Fruit fly (Drosophila melanogaster) whole organism: ENCODE data around the gene zen.

ENCODE experiments used
- CG8478 ChIP-seq: fragments of >200 bp; optimal IDR thresholded peaks from 2 replicates; lab custom pipeline; 2018; ENCODE audit warnings: inconsistent platforms
- Dll ChIP-seq: fragments of >200 bp; optimal IDR thresholded peaks from 2 replicates; lab custom pipeline; 2017
- EcR ChIP-seq, 2 experiments: fragments of >200 bp; optimal IDR thresholded peaks; 2 replicates each; lab custom pipeline; 2017; ENCODE audit warnings: missing biosample characterization in 2 of 2, missing genetic modification characterization in 2 of 2, missing genetic modification reagents in 2 of 2
- pan ChIP-seq: fragments of >200 bp; optimal IDR thresholded peaks from 2 replicates; lab custom pipeline; 2017
- psq ChIP-seq: fragments of >200 bp; optimal IDR thresholded peaks from 2 replicates; lab custom pipeline; 2017
- usp ChIP-seq: fragments of >200 bp; optimal IDR thresholded peaks from 2 replicates; lab custom pipeline; 2017; ENCODE audit warnings: missing biosample characterization, missing genetic modification characterization, mixed read lengths

The zen gene

dm6 chr3R:6754104-6754951 is at the start of gene zen:
zen (minus strand) TSS chr3R:6754194.
- TF ChIP-seq Dll (lab: Kevin White, UChicago): no peak
- TF ChIP-seq CG8478 (lab: Kevin White, UChicago): no peak
- TF ChIP-seq psq (lab: Kevin White, UChicago): no peak
- TF ChIP-seq usp (GFP tag; lab: Kevin White, UChicago): no peak
- no peak for TF ChIP-seq EcR (GFP tag; optimal IDR thresholded peaks at IDR 0.05; lab: Kevin White, UChicago)
- TF ChIP-seq pan (lab: Kevin White, UChicago): no peak

- TF ChIP-seq CG8478 (lab: Kevin White, UChicago) (no peak), EcR (GFP tag; optimal IDR thresholded peaks at IDR 0.05; lab: Kevin White, UChicago) (no peak)
Measured at dm6 chr3R:6801153-6801552, 47.2 kb upstream of the zen start.

DNA sequence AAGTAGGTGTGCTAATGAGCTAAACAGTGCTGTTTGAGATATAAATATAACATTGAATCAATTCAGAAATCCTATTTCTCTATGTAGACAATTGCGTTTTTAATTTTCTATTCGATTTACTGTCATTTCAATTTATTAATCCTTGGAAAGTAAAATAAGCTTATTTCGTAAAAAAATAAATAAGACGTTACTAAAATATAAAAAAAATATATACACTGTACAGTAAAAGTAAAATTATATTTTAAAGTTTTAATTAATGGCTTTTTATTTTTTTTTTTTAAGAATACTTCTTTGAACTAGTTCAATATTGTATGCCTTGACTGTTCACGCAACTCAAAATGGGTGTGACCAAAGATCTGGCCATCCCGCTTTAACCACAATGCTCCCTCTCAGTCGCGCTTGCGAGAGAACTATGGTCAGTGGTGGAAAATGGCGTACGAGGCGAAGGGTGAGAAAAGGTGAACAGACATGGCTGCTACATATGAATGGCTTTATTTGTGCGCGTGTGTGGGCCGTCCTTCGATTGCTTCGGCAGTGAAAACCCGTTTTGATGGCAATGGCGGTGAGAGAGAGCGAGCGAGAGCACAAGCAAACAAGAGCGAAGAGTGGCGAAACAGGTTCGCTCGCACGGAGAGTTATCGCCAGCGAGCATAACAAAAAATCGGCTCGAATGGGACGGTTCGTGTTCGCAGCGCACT is 37.3 kb upstream of the zen start, which contains the start of gene Dfd:
Gene Dfd (plus strand): TSS at position 648 of the 698 bp plus-strand sequence.
- TF ChIP-seq psq (lab: Kevin White, UChicago) (no peak), usp (GFP tag; lab: Kevin White, UChicago) (no peak), pan (lab: Kevin White, UChicago) (no peak), CG8478 (lab: Kevin White, UChicago) (peak; percentile 73), Dll (lab: Kevin White, UChicago) (peak; percentile 71)

DNA sequence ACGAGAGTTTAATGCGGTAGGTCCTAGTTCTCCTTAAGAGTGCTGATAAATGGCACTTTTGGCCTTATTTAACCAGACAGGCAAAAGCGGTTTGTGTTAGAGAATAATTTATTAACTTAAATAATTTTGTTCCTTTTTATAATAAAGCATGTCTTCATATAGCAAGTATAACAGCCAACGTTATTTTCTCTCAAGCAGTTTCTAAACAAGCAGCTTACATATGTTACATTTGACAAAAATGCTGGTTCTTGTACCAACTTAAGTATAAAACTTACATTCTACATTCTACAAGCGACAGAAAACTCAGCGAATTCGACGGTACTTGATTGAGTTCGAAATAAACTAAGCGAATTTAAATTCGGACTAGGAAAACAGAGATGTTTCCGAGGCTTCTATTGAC is 26.0 kb upstream of the zen start:
- TF ChIP-seq usp (GFP tag; lab: Kevin White, UChicago) (no peak), EcR (GFP tag; optimal IDR thresholded peaks at IDR 0.05; lab: Kevin White, UChicago) (no peak), pan (lab: Kevin White, UChicago) (no peak), psq (lab: Kevin White, UChicago) (no peak), CG8478 (lab: Kevin White, UChicago) (no peak), Dll (lab: Kevin White, UChicago) (no peak)

DNA sequence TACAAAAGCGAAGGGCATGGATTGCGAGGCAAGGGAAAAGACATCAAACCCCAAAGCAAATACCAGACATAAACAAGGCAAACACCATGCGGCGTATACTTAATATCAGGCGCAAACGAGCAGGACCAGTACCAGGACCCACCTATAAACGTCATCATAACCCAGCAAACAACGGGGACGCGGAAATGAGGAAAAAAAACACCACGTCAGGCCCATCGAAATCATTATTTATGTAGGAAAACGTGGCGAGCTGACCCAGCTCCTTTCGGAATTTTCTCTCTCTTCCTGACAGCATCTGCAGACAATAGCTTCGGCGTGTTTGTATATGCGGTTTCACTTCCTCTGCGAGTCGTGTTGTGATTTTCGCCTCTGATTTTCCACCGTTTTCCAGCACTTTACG is 22.8 kb upstream of the zen start:
- TF ChIP-seq psq (lab: Kevin White, UChicago): no peak
- no peak for TF ChIP-seq CG8478 (lab: Kevin White, UChicago)
- TF ChIP-seq EcR (GFP tag; optimal IDR thresholded peaks at IDR 0.05; lab: Kevin White, UChicago): no peak
- TF ChIP-seq usp (GFP tag; lab: Kevin White, UChicago): no peak
- no peak for TF ChIP-seq Dll (lab: Kevin White, UChicago)
- TF ChIP-seq pan (lab: Kevin White, UChicago): no peak

dm6 chr3R:6771797-6772196 is 17.8 kb upstream of the zen start:
- TF ChIP-seq psq (lab: Kevin White, UChicago) (no peak), Dll (lab: Kevin White, UChicago) (no peak), EcR (GFP tag; optimal IDR thresholded peaks at IDR 0.05; lab: Kevin White, UChicago) (no peak), pan (lab: Kevin White, UChicago) (no peak), usp (GFP tag; lab: Kevin White, UChicago) (no peak), CG8478 (lab: Kevin White, UChicago) (no peak)

DNA sequence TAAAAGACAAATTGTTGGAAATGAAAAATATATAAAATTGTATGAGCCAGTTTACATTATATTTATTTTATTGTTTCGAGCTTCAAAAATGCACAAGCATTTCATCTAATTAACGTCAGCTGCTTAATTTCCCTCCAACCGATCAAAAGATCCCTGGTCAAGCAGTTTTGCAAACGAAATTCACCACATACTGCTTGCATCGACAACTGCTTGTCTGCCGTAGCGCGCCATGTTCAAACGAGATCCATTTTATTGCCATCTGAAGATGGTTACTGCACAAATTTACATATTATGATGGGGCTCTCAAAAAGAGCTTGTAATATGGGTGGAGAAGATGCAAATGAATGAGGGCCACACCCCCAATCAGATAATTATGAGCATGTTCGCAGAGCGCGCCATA is 14.3 kb upstream of the zen start:
- TF ChIP-seq CG8478 (lab: Kevin White, UChicago) (no peak), pan (lab: Kevin White, UChicago) (no peak), EcR (GFP tag; optimal IDR thresholded peaks at IDR 0.05; lab: Kevin White, UChicago) (no peak), usp (GFP tag; lab: Kevin White, UChicago) (no peak), psq (lab: Kevin White, UChicago) (no peak), Dll (lab: Kevin White, UChicago) (no peak)

- TF ChIP-seq pan (lab: Kevin White, UChicago) (no peak), usp (GFP tag; lab: Kevin White, UChicago) (no peak), CG8478 (lab: Kevin White, UChicago) (no peak), EcR (GFP tag; optimal IDR thresholded peaks at IDR 0.05; lab: Kevin White, UChicago) (no peak), psq (lab: Kevin White, UChicago) (no peak), Dll (lab: Kevin White, UChicago) (no peak)
Measured at dm6 chr3R:6766928-6767327, 12.9 kb upstream of the zen start.

DNA sequence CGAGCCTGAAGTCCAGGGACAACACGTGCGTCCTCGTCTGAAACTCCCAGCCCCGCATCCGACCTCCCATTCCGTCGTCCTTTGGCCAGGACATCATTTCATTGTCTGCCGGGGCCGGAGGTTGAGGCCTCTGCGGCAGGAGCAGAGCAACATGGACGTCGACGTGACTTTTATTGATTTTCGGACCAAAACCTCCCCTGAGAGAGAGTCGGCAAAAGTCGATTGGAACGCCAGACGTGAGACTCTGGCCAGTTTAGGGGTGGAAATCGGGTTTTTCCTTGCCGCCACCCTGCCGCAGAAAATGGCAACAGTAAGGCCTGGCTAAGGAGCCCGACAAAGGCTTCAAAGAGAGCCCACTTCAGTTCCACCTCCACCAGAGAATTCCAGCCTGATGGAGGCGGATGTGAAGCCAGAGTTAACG is 12.2 kb upstream of the zen start:
- no peak for TF ChIP-seq EcR (GFP tag; optimal IDR thresholded peaks at IDR 0.05; lab: Kevin White, UChicago)
- no peak for TF ChIP-seq Dll (lab: Kevin White, UChicago)
- no peak for TF ChIP-seq usp (GFP tag; lab: Kevin White, UChicago)
- no peak for TF ChIP-seq pan (lab: Kevin White, UChicago)
- no peak for TF ChIP-seq CG8478 (lab: Kevin White, UChicago)
- no peak for TF ChIP-seq psq (lab: Kevin White, UChicago)

DNA sequence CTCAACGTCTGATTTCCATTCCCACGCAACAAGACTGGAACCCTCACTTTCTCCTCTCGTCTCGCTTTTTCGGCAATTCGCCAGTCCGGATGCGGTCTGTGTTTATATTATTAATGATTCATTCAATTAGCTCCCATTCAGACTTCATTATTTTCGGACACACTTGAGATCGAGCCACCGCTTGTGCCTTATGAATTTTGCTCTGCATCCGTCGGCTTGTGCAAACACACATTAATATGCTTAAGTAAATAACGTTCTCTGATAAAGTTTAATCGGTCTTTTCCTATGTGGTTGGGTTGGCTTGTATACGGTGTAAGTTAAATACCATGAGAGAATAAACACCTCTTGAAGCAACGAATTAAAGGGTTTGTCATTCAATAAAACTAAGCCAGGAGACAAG is 10.9 kb upstream of the zen start:
- TF ChIP-seq CG8478 (lab: Kevin White, UChicago) (no peak), Dll (lab: Kevin White, UChicago) (no peak), EcR (GFP tag; optimal IDR thresholded peaks at IDR 0.05; lab: Kevin White, UChicago) (no peak), usp (GFP tag; lab: Kevin White, UChicago) (no peak), pan (lab: Kevin White, UChicago) (no peak), psq (lab: Kevin White, UChicago) (no peak)
